Worm (Caenorhabditis elegans) whole organism, late embryonic: ENCODE measurements around the gene F18A1.1.

Source experiments
- C08G9.2 ChIP-seq: sonication (generic microtip); optimal IDR thresholded peaks from 2 replicates; lab custom pipeline; 2016; ENCODE audit warnings: mild to moderate bottlenecking, missing genetic modification characterization, moderate library complexity, missing compliant biosample characterization
- F13H6.1 ChIP-seq: sonication (generic microtip); optimal IDR thresholded peaks from 2 replicates; lab custom pipeline; 2016; ENCODE audit warnings: missing genetic modification characterization, missing compliant biosample characterization
- ama-1 ChIP-seq: fragments of 150-350 bp; optimal IDR thresholded peaks from 2 replicates; lab custom pipeline; 2014
- fkh-10 ChIP-seq: fragments of 150-350 bp; optimal IDR thresholded peaks from 2 replicates; lab custom pipeline; 2014; ENCODE audit warnings: missing biosample characterization, missing genetic modification reagents, missing genetic modification characterization
- pha-4 ChIP-seq: fragments of 150-350 bp; optimal IDR thresholded peaks from 2 replicates; lab custom pipeline; 2018; ENCODE audit warnings: missing biosample characterization, missing genetic modification reagents, missing genetic modification characterization
- ztf-16 ChIP-seq: sonication (generic microtip); optimal IDR thresholded peaks from 2 replicates; lab custom pipeline; 2017; ENCODE audit warnings: missing genetic modification characterization, missing compliant biosample characterization

DNA sequence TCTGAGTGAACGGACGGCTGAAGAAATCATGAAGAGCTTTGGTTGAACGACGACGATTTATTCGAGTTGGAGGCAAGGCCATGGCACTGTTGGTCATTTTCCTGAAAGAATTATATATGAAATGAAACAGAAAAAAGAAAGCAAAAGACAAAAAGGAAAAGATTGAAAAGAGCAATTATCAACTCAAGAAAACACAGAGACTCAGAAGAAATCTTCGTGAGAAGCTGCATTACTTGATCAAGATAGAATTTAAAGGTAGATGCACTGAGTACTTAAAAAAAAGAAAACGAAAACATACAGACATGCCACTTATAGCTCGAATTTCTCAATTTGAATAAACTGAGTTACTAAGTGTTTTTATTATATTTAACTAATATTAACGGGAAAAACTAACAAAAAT is 33.8 kb downstream of the F18A1.1 start, which contains the start of gene cpna-5:
- TF ChIP-seq ama-1 (lab: Kevin White, UChicago), result no peak
- TF ChIP-seq pha-4 (tag; lab: Kevin White, UChicago), result no peak
- no peak for TF ChIP-seq F13H6.1 (tag; lab: Kevin White, UChicago)
- TF ChIP-seq fkh-10 (GFP tag; lab: Kevin White, UChicago), result no peak
- TF ChIP-seq ztf-16 (tag; lab: Kevin White, UChicago), result no peak
- TF ChIP-seq C08G9.2 (tag; lab: Kevin White, UChicago), result no peak
